Worm (Caenorhabditis elegans): ENCODE data around the gene srg-36.

DNA sequence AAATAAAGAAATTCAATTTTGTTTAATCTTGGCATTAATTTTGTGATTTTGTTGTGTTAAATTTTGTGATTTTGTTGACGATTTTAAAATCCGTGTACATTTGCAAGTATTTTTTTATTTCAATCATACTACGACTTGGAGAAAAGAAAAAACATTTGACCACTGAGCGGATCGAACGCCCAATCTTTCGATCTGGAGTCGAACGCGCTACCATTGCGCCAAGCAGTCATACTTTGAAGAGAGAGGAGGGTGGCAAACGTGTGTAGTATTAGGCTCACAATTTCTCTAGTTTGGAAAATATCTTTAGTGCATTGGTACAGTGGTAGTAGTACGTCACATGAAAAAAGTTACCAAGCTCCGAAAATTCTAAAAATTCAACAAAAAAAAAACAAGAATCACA is 5.5 kb downstream of the srg-36 start:
- TF ChIP-seq pqm-1 (tag; optimal IDR thresholded peaks at IDR 0.05): no peak
- no peak for TF ChIP-seq nhr-237 (tag; optimal IDR thresholded peaks at IDR 0.05)
- no peak for TF ChIP-seq unc-62 (GFP tag; optimal IDR thresholded peaks at IDR 0.05)
- no peak for TF ChIP-seq ztf-11 (tag; optimal IDR thresholded peaks at IDR 0.05)

Measured in whole organism, L1 larva.